Fruit fly (Drosophila melanogaster): Measurements from ENCODE around the gene ppk5.
A peak's percentile ranks its signal among the peaks of the same experiment; 100 is the strongest.

ppk5 gene

dm6 chr3L:21496502-21496864 is 38.0 kb upstream of the ppk5 start (continued):
- TF ChIP-seq CG4820 (GFP tag; optimal IDR thresholded peaks at IDR 0.05) (no peak), Hr78 (GFP tag; optimal IDR thresholded peaks at IDR 0.05) (no peak), CG10366 (GFP tag; IDR thresholded peaks at IDR 0.05) (no peak), chinmo (GFP tag; IDR thresholded peaks at IDR 0.05; ENCODE audit: partially characterized antibody) (peak; percentile 74; the same call in 2 of the 4 replicates), CG14710 (tag; optimal IDR thresholded peaks at IDR 0.05) (no peak), CG8765 (GFP tag; IDR thresholded peaks at IDR 0.05) (no peak), kay (GFP tag; optimal IDR thresholded peaks at IDR 0.05) (no peak), Hr3 (GFP tag; optimal IDR thresholded peaks at IDR 0.05) (no peak), D19B (GFP tag; optimal IDR thresholded peaks at IDR 0.05) (no peak), Ets97D (GFP tag; optimal IDR thresholded peaks at IDR 0.05) (no peak), Sry-β (GFP tag; optimal IDR thresholded peaks at IDR 0.05) (no peak), hbn (GFP tag; IDR thresholded peaks at IDR 0.05; ENCODE audit: partially characterized antibody) (no peak), sc (optimal IDR thresholded peaks at IDR 0.05) (no peak), sc (GFP tag; optimal IDR thresholded peaks at IDR 0.05) (no peak), CG10274 (GFP tag; optimal IDR thresholded peaks at IDR 0.05) (no peak), lab (GFP tag; optimal IDR thresholded peaks at IDR 0.05) (no peak), CG8359 (GFP tag; optimal IDR thresholded peaks at IDR 0.05; ENCODE audit: borderline replicate concordance) (no peak), vvl (GFP tag; IDR thresholded peaks at IDR 0.05) (no peak), CG11093 (GFP tag; IDR thresholded peaks at IDR 0.05) (no peak), CG4404 (GFP tag; IDR thresholded peaks at IDR 0.05) (no peak), ap (GFP tag; IDR thresholded peaks at IDR 0.05) (no peak), Taf1 (GFP tag; IDR thresholded peaks at IDR 0.05) (no peak), fd64A (GFP tag; optimal IDR thresholded peaks at IDR 0.05) (no peak), Med (GFP tag) (peak; percentile 71), ftz-f1 (GFP tag; optimal IDR thresholded peaks at IDR 0.05) (peak; percentile 95), dimm (GFP tag; IDR thresholded peaks at IDR 0.05) (no peak), Fer1 (GFP tag; optimal IDR thresholded peaks at IDR 0.05) (no peak), row (GFP tag; IDR thresholded peaks at IDR 0.05) (no peak), CG4282 (GFP tag; optimal IDR thresholded peaks at IDR 0.05) (no peak), ham (GFP tag; IDR thresholded peaks at IDR 0.05) (no peak), chm (GFP tag; IDR thresholded peaks at IDR 0.05) (no peak), B-H2 (GFP tag; optimal IDR thresholded peaks at IDR 0.05) (no peak), nmo (GFP tag; optimal IDR thresholded peaks at IDR 0.05) (no peak), stwl (tag; optimal IDR thresholded peaks at IDR 0.05) (no peak), mld (GFP tag; IDR thresholded peaks at IDR 0.05; ENCODE audit: partially characterized antibody) (0 out of 3 replicates have a peak, but pooled peaks have one; percentile 24)

DNA sequence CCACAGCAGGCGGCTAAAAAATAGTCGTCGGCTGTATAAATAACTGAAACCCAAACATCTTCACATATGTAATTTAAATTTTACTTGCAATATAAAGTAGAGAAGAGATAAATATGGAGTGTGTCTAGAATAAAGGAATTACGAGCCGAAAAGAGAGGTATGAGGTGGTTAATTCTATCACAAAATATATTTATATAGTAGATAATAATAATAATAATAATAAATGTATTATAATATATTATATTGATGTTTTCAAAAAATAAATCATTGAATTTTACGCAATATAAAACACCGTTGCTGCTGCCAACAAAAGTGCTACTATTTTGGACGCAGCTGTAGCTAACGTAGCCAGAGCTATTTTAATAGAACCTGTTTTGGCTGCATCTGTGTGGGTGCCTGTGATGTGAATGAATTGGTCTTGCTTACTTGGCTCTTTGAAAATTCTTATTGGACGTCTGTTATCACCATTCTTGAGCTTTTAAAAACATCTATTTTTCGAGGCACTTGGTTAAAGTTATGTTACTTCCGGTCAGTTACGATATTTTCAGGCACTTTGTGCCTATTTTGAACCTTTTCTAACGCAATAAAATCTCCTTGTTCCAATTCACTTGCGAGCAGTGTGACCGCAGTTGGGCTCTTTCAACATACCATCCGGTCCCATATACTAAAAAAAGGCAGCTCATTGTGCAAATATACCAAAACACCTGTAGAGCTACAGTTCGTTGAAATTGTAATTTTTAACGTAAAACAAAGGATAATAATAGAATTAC is 37.4 kb upstream of the ppk5 start, which contains the start of gene Hr78:
Gene Hr78, minus strand, starts transcription at position 630 of the 770 bp plus-strand sequence.
- TF ChIP-seq dimm (GFP tag; IDR thresholded peaks at IDR 0.05) (no peak), klu (GFP tag; IDR thresholded peaks at IDR 0.05) (no peak), CG2678 (tag; optimal IDR thresholded peaks at IDR 0.05) (peak; percentile 94), ac (GFP tag; optimal IDR thresholded peaks at IDR 0.05) (peak; percentile 43), CG12942 (GFP tag; optimal IDR thresholded peaks at IDR 0.05) (peak; percentile 51), BEAF-32 (GFP tag; optimal IDR thresholded peaks at IDR 0.05) (peak; percentile 29), sim (GFP tag; IDR thresholded peaks at IDR 0.05) (no peak), ewg (GFP tag; optimal IDR thresholded peaks at IDR 0.05) (peak; percentile 46), Hsf (GFP tag; optimal IDR thresholded peaks at IDR 0.05) (peak; percentile 14), ab (GFP tag; optimal IDR thresholded peaks at IDR 0.05) (no peak), CTCF (GFP tag; optimal IDR thresholded peaks at IDR 0.05) (no peak), ftz-f1 (GFP tag; optimal IDR thresholded peaks at IDR 0.05) (peak; percentile 50), vfl (GFP tag; optimal IDR thresholded peaks at IDR 0.05) (no peak), CG14667 (GFP tag; IDR thresholded peaks at IDR 0.05) (no peak; the same call in 1 of the 2 replicates), CG7928 (GFP tag; optimal IDR thresholded peaks at IDR 0.05) (peak; percentile 22), Kr (GFP tag; optimal IDR thresholded peaks at IDR 0.05) (no peak), Sox100B (GFP tag; optimal IDR thresholded peaks at IDR 0.05) (peak; percentile 90), D19A (tag; optimal IDR thresholded peaks at IDR 0.05) (peak; percentile 86), CG14710 (tag; optimal IDR thresholded peaks at IDR 0.05) (peak; percentile 72)

Measured in whole organism, embryonic.